Fruit fly (Drosophila melanogaster): ENCODE data around the gene CG11630.

dm6 chr2L:21806359-21806758 lies 22.5 kb upstream of the CG11630 start:
- TF ChIP-seq slp2 (GFP tag; optimal IDR thresholded peaks at IDR 0.05) (no peak), ab (GFP tag; optimal IDR thresholded peaks at IDR 0.05) (no peak), bsh (GFP tag; optimal IDR thresholded peaks at IDR 0.05) (no peak), CG31388 (GFP tag; optimal IDR thresholded peaks at IDR 0.05) (no peak), tup (GFP tag; optimal IDR thresholded peaks at IDR 0.05) (no peak), wek (GFP tag; optimal IDR thresholded peaks at IDR 0.05) (no peak), btn (GFP tag; optimal IDR thresholded peaks at IDR 0.05) (no peak), CG31441 (GFP tag; IDR thresholded peaks at IDR 0.05) (no peak), CG9727 (GFP tag; optimal IDR thresholded peaks at IDR 0.05) (no peak), ATbp (GFP tag; optimal IDR thresholded peaks at IDR 0.05) (no peak), CG12659 (GFP tag; optimal IDR thresholded peaks at IDR 0.05) (no peak), H2.0 (GFP tag; IDR thresholded peaks at IDR 0.05) (no peak), jigr1 (GFP tag; IDR thresholded peaks at IDR 0.05) (no peak)

Data from whole organism, embryonic.